Worm (Caenorhabditis elegans) whole organism, L1 larva: ENCODE results near the gene evl-18.

Experiments
- C34B4.2 ChIP-seq: sonication (generic microtip); optimal IDR thresholded peaks from 2 replicates; lab custom pipeline; 2017; ENCODE audit warnings: mild to moderate bottlenecking, missing genetic modification characterization, missing compliant biosample characterization
- aha-1 ChIP-seq: fragments of 150-350 bp; optimal IDR thresholded peaks from 2 replicates; lab custom pipeline; 2014; ENCODE audit warnings: missing biosample characterization, missing genetic modification characterization
- ama-1 ChIP-seq: fragments of 150-350 bp; optimal IDR thresholded peaks from 2 replicates; lab custom pipeline; 2014
- blmp-1 ChIP-seq: fragments of 150-350 bp; optimal IDR thresholded peaks from 2 replicates; lab custom pipeline; 2014; ENCODE audit warnings: missing biosample characterization, missing genetic modification characterization
- ces-1 ChIP-seq: fragments of 150-350 bp; optimal IDR thresholded peaks from 2 replicates; lab custom pipeline; 2014; ENCODE audit warnings: missing biosample characterization, missing genetic modification reagents, missing genetic modification characterization
- fkh-10 ChIP-seq: sonication (generic microtip); optimal IDR thresholded peaks from 2 replicates; lab custom pipeline; 2017; ENCODE audit warnings: missing biosample characterization, missing genetic modification reagents, missing genetic modification characterization
- jun-1 ChIP-seq: fragments of 150-350 bp; optimal IDR thresholded peaks from 2 replicates; lab custom pipeline; 2014; ENCODE audit warnings: missing biosample characterization, missing genetic modification reagents, missing genetic modification characterization
- lsy-2 ChIP-seq, 2 experiments: fragments of 150-350 bp; optimal IDR thresholded peaks; 2 replicates each; lab custom pipeline; 2014; ENCODE audit warnings: missing biosample characterization in 2 of 2, missing genetic modification characterization in 2 of 2
- mdl-1 ChIP-seq, 2 experiments: fragments of 150-350 bp; optimal IDR thresholded peaks; 2 replicates each; lab custom pipeline; 2014 to 2017; ENCODE audit warnings: missing biosample characterization in 2 of 2, missing genetic modification characterization in 2 of 2, inconsistent platforms in 1 of 2
- nhr-28 ChIP-seq: fragments of 150-350 bp; optimal IDR thresholded peaks from 2 replicates; lab custom pipeline; 2014; ENCODE audit warnings: missing biosample characterization, missing genetic modification characterization
- unc-86 ChIP-seq: sonication (generic microtip); optimal IDR thresholded peaks from 2 replicates; lab custom pipeline; 2016; ENCODE audit warnings: missing genetic modification characterization, missing compliant biosample characterization
- ztf-4 ChIP-seq: fragments of 150-350 bp; optimal IDR thresholded peaks from 2 replicates; lab custom pipeline; 2014; ENCODE audit warnings: missing biosample characterization, missing genetic modification characterization

DNA sequence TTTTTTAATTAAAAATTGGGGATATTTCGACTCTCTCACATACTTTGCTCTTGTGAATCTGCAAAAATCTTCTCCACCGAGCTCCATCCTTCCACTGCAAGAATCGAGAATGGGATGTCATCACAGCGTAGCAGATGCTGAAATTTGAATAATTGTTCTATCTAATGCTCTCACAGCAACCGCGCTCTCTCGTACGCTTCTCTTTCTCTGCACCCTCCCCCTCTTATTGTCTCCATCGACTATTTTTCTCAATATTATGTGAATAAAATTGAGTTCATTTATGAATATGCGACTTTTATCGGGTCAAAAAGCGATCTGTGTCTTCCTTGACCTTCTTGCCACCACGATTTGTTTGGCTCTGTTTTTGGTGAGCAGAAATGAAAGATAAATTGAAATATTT is 832 bp downstream of the evl-18 start, which contains the start of gene F34D10.3:
- TF ChIP-seq aha-1 (tag; lab: Kevin White, UChicago) (no peak), C34B4.2 (tag; lab: Kevin White, UChicago) (no peak), nhr-28 (tag; lab: Kevin White, UChicago) (no peak), blmp-1 (tag; lab: Kevin White, UChicago) (no peak), jun-1 (no peak), ztf-4 (tag; lab: Kevin White, UChicago) (no peak), ama-1 (lab: Kevin White, UChicago) (no peak), lsy-2 (tag; optimal IDR thresholded peaks at IDR 0.05; lab: Kevin White, UChicago) (peak in 1 of 2 experiments; percentile 48), fkh-10 (GFP tag; lab: Kevin White, UChicago) (no peak), unc-86 (tag; lab: Kevin White, UChicago) (no peak), ces-1 (no peak), mdl-1 (tag; optimal IDR thresholded peaks at IDR 0.05; lab: Kevin White, UChicago) (no peak)
